Worm (Caenorhabditis elegans): ENCODE measurements around the gene B0281.1.

B0281.1 gene

DNA sequence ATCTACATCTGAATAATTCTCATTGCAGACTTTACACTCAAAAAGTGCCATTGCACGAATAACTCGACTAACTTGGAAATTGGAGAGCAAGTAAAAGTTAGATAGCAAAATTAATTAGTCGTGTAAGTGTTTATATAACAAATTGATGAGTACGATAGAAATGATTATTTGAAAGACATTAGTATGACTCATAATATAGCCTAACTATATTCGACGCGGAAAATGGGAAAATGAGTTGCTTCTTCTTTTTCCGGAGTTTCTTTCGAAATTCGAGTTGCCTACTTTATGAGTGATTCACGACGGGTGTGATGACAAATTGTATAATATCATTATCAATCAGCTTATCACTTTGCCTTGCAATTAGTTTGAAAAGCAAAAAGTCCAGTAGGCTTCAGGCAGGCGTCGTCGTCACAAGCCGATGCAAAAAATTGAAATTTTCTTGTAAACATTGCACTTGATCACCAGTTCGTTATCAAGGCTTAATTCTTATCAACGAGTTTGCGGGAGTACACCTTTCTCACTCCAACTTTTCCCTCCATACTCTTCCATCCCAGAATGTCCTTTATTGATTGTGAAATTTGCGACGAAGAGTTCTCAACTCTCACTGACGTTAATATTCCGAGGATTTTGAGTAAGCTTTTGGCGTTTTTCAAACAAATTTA is 10.1 kb downstream of the B0281.1 start, which contains the start of the genes ZK1240.6 and ZK1240.2:
Gene ZK1240.6, minus strand, starts transcription at position 51 of the 662 bp plus-strand sequence.
Gene ZK1240.2, plus strand, starts transcription at position 520 of the 662 bp plus-strand sequence.
- TF ChIP-seq ztf-29 (GFP tag; IDR thresholded peaks at IDR 0.05) (no peak), tab-1 (GFP tag; IDR thresholded peaks at IDR 0.05) (no peak), ztf-23 (GFP tag; IDR thresholded peaks at IDR 0.05) (no peak), ref-1 (GFP tag; conservative IDR thresholded peaks at IDR 0.05) (no peak), T22C8.4 (GFP tag; IDR thresholded peaks at IDR 0.05) (no peak), med-1 (GFP tag; optimal IDR thresholded peaks at IDR 0.05; ENCODE audit: insufficient read depth) (no peak), cog-1 (tag; optimal IDR thresholded peaks at IDR 0.05) (no peak), flt-1 (GFP tag; IDR thresholded peaks at IDR 0.05) (no peak), klf-2 (GFP tag; conservative IDR thresholded peaks at IDR 0.05) (no peak)

DNA sequence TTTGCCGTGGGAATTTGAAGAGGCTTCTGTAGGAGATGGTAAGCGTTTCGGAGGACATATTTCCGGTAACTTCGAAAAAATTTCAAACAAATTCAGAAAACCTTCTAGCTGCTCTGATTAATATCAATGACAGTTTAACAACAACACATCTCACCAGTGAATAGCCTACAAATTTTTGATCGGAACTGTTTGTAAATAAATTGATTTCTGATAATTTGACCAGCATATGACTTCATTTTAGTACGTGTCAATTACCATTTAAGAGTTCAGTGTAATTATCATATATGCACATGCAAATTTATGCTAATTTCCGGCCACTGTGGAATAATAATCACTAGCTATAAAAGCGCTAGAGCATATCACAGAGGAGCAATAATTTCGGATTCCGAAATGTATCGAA is 12.1 kb downstream of the B0281.1 start, which contains the start of gene ZK1240.11:
Gene ZK1240.11, plus strand, starts transcription at position 301 of the 400 bp plus-strand sequence.
- TF ChIP-seq ztf-23 (GFP tag; IDR thresholded peaks at IDR 0.05) (no peak), tab-1 (GFP tag; IDR thresholded peaks at IDR 0.05) (no peak), ztf-29 (GFP tag; IDR thresholded peaks at IDR 0.05) (no peak), klf-2 (GFP tag; conservative IDR thresholded peaks at IDR 0.05) (no peak), med-1 (GFP tag; optimal IDR thresholded peaks at IDR 0.05; ENCODE audit: insufficient read depth) (no peak), flt-1 (GFP tag; IDR thresholded peaks at IDR 0.05) (no peak)

- no peak for TF ChIP-seq cog-1 (tag; optimal IDR thresholded peaks at IDR 0.05)
- no peak for TF ChIP-seq ztf-29 (GFP tag; IDR thresholded peaks at IDR 0.05)
- no peak for TF ChIP-seq ztf-23 (GFP tag; IDR thresholded peaks at IDR 0.05)
- TF ChIP-seq tab-1 (GFP tag; IDR thresholded peaks at IDR 0.05): no peak
- no peak for TF ChIP-seq flt-1 (GFP tag; IDR thresholded peaks at IDR 0.05)
- TF ChIP-seq klf-2 (GFP tag; conservative IDR thresholded peaks at IDR 0.05): no peak
- no peak for TF ChIP-seq med-1 (GFP tag; optimal IDR thresholded peaks at IDR 0.05; ENCODE audit: insufficient read depth)
- TF ChIP-seq ref-1 (GFP tag; conservative IDR thresholded peaks at IDR 0.05): no peak
- TF ChIP-seq T22C8.4 (GFP tag; IDR thresholded peaks at IDR 0.05): no peak
Observed at ce11 chrII:2328963-2329442, 16.1 kb downstream of the B0281.1 start, which contains the start of the genes ZK1240.8 and ZK1240.1. Gene ZK1240.8 (minus strand): TSS chrII:2329063. Gene ZK1240.1 (plus strand): TSS chrII:2329392.

- no peak for TF ChIP-seq klf-2 (GFP tag; conservative IDR thresholded peaks at IDR 0.05)
- no peak for TF ChIP-seq ref-1 (GFP tag; conservative IDR thresholded peaks at IDR 0.05)
- peak; percentile 63 for TF ChIP-seq flt-1 (GFP tag; IDR thresholded peaks at IDR 0.05)
Observed at ce11 chrII:2330462-2330861, 17.6 kb downstream of the B0281.1 start.

DNA sequence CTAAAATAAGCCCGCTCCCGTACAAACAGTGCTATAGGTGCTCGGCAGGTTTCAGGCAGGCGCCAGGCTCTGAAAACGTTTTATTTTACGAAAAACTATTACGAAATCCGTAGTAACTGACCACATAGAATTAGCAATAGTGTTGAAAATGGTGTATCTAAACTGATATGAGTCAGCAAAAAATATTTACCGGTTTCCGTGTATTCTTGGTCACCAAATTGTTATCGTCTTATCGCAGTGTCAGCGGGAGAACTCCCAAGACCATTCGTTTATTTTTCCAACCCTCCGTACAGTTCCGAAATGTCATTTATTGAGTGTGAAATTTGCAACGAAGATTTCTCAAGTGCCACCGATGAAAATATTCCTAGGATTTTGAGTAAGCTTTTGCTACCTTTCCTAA is 19.4 kb downstream of the B0281.1 start, which contains the start of gene F43C11.8:
Gene F43C11.8, plus strand, starts transcription at position 301 of the 400 bp plus-strand sequence.
- no peak for TF ChIP-seq flt-1 (GFP tag; IDR thresholded peaks at IDR 0.05)
- TF ChIP-seq T22C8.4 (GFP tag; IDR thresholded peaks at IDR 0.05): no peak
- no peak for TF ChIP-seq tab-1 (GFP tag; IDR thresholded peaks at IDR 0.05)
- TF ChIP-seq ztf-23 (GFP tag; IDR thresholded peaks at IDR 0.05): no peak
- no peak for TF ChIP-seq ztf-29 (GFP tag; IDR thresholded peaks at IDR 0.05)
- no peak for TF ChIP-seq cog-1 (tag; optimal IDR thresholded peaks at IDR 0.05)
- no peak for TF ChIP-seq med-1 (GFP tag; optimal IDR thresholded peaks at IDR 0.05; ENCODE audit: insufficient read depth)
- no peak for TF ChIP-seq klf-2 (GFP tag; conservative IDR thresholded peaks at IDR 0.05)
- TF ChIP-seq ref-1 (GFP tag; conservative IDR thresholded peaks at IDR 0.05): no peak

ce11 chrII:2335572-2335971 is 22.7 kb downstream of the B0281.1 start, which contains the start of gene F43C11.7:
Gene F43C11.7 (plus strand): TSS chrII:2335897.
- TF ChIP-seq ztf-29 (GFP tag; IDR thresholded peaks at IDR 0.05): no peak
- TF ChIP-seq cog-1 (tag; optimal IDR thresholded peaks at IDR 0.05): no peak
- no peak for TF ChIP-seq tab-1 (GFP tag; IDR thresholded peaks at IDR 0.05)
- TF ChIP-seq flt-1 (GFP tag; IDR thresholded peaks at IDR 0.05): no peak
- TF ChIP-seq ztf-23 (GFP tag; IDR thresholded peaks at IDR 0.05): no peak
- TF ChIP-seq med-1 (GFP tag; optimal IDR thresholded peaks at IDR 0.05; ENCODE audit: insufficient read depth): no peak
- no peak for TF ChIP-seq ref-1 (GFP tag; conservative IDR thresholded peaks at IDR 0.05)
- no peak for TF ChIP-seq klf-2 (GFP tag; conservative IDR thresholded peaks at IDR 0.05)
- no peak for TF ChIP-seq T22C8.4 (GFP tag; IDR thresholded peaks at IDR 0.05)

DNA sequence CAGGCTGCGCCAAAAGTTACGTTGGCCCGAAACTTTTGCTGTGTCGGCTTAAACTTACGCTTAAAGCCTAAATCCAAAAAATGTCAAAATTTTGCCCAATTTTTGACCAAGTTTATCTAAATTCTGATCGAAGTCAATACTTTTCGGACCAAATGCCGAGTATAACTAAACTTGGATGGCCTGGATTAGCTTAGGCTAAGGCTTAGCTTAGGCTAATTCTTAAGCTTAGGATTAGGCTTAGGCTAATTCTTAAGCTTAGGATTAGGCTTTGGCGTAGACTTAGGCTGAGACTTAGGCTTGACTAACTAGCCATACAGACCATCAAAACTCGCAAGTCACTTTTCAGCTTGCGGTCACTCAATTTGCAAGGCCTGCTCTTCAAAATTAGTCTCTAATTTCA is 23.3 kb downstream of the B0281.1 start:
- TF ChIP-seq klf-2 (GFP tag; conservative IDR thresholded peaks at IDR 0.05): no peak
- no peak for TF ChIP-seq ztf-23 (GFP tag; IDR thresholded peaks at IDR 0.05)
- TF ChIP-seq ref-1 (GFP tag; conservative IDR thresholded peaks at IDR 0.05): no peak
- TF ChIP-seq ztf-29 (GFP tag; IDR thresholded peaks at IDR 0.05): no peak
- TF ChIP-seq cog-1 (tag; optimal IDR thresholded peaks at IDR 0.05): no peak
- TF ChIP-seq tab-1 (GFP tag; IDR thresholded peaks at IDR 0.05): no peak
- no peak for TF ChIP-seq flt-1 (GFP tag; IDR thresholded peaks at IDR 0.05)
- no peak for TF ChIP-seq med-1 (GFP tag; optimal IDR thresholded peaks at IDR 0.05; ENCODE audit: insufficient read depth)
- no peak for TF ChIP-seq T22C8.4 (GFP tag; IDR thresholded peaks at IDR 0.05)

DNA sequence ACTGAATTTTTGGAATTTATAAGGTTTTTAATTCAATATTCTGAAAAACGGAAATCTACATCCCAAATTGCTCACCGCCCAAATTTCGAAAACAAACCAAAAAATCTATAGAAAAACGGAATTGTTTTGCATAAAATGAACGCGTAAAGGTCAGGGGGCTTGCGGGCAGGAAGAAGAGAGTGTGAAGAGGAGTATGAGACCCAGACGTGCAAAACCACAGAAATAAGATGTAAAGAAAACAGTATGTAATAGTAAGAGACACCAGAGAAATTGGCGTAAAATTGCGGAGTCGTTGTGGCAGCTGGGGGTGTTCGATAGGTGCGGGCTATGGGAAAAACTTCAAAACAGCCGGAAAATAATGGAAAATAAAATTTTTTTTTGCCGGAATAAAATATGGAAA is 28.1 kb downstream of the B0281.1 start:
- TF ChIP-seq med-1 (GFP tag; optimal IDR thresholded peaks at IDR 0.05; ENCODE audit: insufficient read depth) (no peak), cog-1 (tag; optimal IDR thresholded peaks at IDR 0.05) (no peak), klf-2 (GFP tag; conservative IDR thresholded peaks at IDR 0.05) (no peak), tab-1 (GFP tag; IDR thresholded peaks at IDR 0.05) (no peak), ztf-23 (GFP tag; IDR thresholded peaks at IDR 0.05) (no peak), flt-1 (GFP tag; IDR thresholded peaks at IDR 0.05) (no peak), ztf-29 (GFP tag; IDR thresholded peaks at IDR 0.05) (no peak), ref-1 (GFP tag; conservative IDR thresholded peaks at IDR 0.05) (no peak), T22C8.4 (GFP tag; IDR thresholded peaks at IDR 0.05) (no peak)

- TF ChIP-seq klf-2 (GFP tag; conservative IDR thresholded peaks at IDR 0.05) (no peak), med-1 (GFP tag; optimal IDR thresholded peaks at IDR 0.05; ENCODE audit: insufficient read depth) (no peak), tab-1 (GFP tag; IDR thresholded peaks at IDR 0.05) (no peak), ztf-29 (GFP tag; IDR thresholded peaks at IDR 0.05) (no peak), ref-1 (GFP tag; conservative IDR thresholded peaks at IDR 0.05) (no peak), T22C8.4 (GFP tag; IDR thresholded peaks at IDR 0.05) (no peak), cog-1 (tag; optimal IDR thresholded peaks at IDR 0.05) (no peak), ztf-23 (GFP tag; IDR thresholded peaks at IDR 0.05) (no peak), flt-1 (GFP tag; IDR thresholded peaks at IDR 0.05) (no peak)
Observed at ce11 chrII:2341515-2341914, 28.6 kb downstream of the B0281.1 start, which contains the start of gene enri-1. Gene enri-1 (minus strand): TSS chrII:2341615.
